Fruit fly (Drosophila melanogaster): ENCODE results near the gene CG11854.
A peak's percentile ranks its signal among the peaks of the same experiment; 100 is the strongest.

Gene CG11854

dm6 chr3R:25258628-25259240 is 16.9 kb downstream of the CG11854 start, which contains the start of gene CG11857 (continued):
- TF ChIP-seq CG3847 (GFP tag; IDR thresholded peaks at IDR 0.05) (peak; percentile 99), dpn (GFP tag; optimal IDR thresholded peaks at IDR 0.05) (peak; percentile 98 to 99), ken (GFP tag; IDR thresholded peaks at IDR 0.05) (peak; percentile 99), eyg (GFP tag; optimal IDR thresholded peaks at IDR 0.05) (peak; percentile 94), sna (GFP tag; IDR thresholded peaks at IDR 0.05; ENCODE audit: partially characterized antibody) (peak; percentile 100), CG11398 (GFP tag; optimal IDR thresholded peaks at IDR 0.05) (peak; percentile 94), mld (GFP tag; IDR thresholded peaks at IDR 0.05; ENCODE audit: partially characterized antibody) (peak; percentile 98), HmgZ (tag; optimal IDR thresholded peaks at IDR 0.05) (peak; percentile 99), CTCF (GFP tag; optimal IDR thresholded peaks at IDR 0.05) (peak; percentile 59), CG10209 (GFP tag; optimal IDR thresholded peaks at IDR 0.05) (peak; percentile 97), pfk (GFP tag; optimal IDR thresholded peaks at IDR 0.05) (peak; percentile 37), HLH4C (GFP tag; IDR thresholded peaks at IDR 0.05; ENCODE audit: partially characterized antibody) (peak; percentile 99), CG7745 (tag; optimal IDR thresholded peaks at IDR 0.05) (peak; percentile 76), bbx (GFP tag; IDR thresholded peaks at IDR 0.05; ENCODE audit: partially characterized antibody) (peak; percentile 98), gem (tag; optimal IDR thresholded peaks at IDR 0.05) (peak; percentile 99), ems (GFP tag; optimal IDR thresholded peaks at IDR 0.05) (peak; percentile 98), abd-A (tag; optimal IDR thresholded peaks at IDR 0.05) (no peak), CG4617 (GFP tag; optimal IDR thresholded peaks at IDR 0.05; ENCODE audit: borderline replicate concordance) (peak; percentile 99), CG11723 (GFP tag; optimal IDR thresholded peaks at IDR 0.05) (peak; percentile 94), CoRest (tag; optimal IDR thresholded peaks at IDR 0.05) (peak; percentile 99), Lpt (GFP tag; optimal IDR thresholded peaks at IDR 0.05) (no peak), Dref (GFP tag; IDR thresholded peaks at IDR 0.05) (peak; percentile 81), org-1 (GFP tag; optimal IDR thresholded peaks at IDR 0.05) (peak; percentile 93), odd (GFP tag; optimal IDR thresholded peaks at IDR 0.05) (peak; percentile 89), ftz-f1 (GFP tag; optimal IDR thresholded peaks at IDR 0.05) (peak; percentile 91), CG18476 (GFP tag; optimal IDR thresholded peaks at IDR 0.05) (peak; percentile 97), sd (tag; optimal IDR thresholded peaks at IDR 0.05) (peak; percentile 90), CG2202 (tag; optimal IDR thresholded peaks at IDR 0.05) (peak; percentile 95), Chrac-16 (GFP tag; optimal IDR thresholded peaks at IDR 0.05) (peak; percentile 99), CG11085 (GFP tag; IDR thresholded peaks at IDR 0.05) (peak; percentile 99), Hr78 (GFP tag; optimal IDR thresholded peaks at IDR 0.05) (no peak), CG14710 (tag; optimal IDR thresholded peaks at IDR 0.05) (peak; percentile 98), HHEX (GFP tag; optimal IDR thresholded peaks at IDR 0.05) (peak; percentile 96), dysf (GFP tag; IDR thresholded peaks at IDR 0.05) (peak; percentile 99), tap (tag; optimal IDR thresholded peaks at IDR 0.05) (peak; percentile 95), unpg (GFP tag; optimal IDR thresholded peaks at IDR 0.05) (peak; percentile 98), en (GFP tag; optimal IDR thresholded peaks at IDR 0.05) (peak; percentile 90), sens-2 (GFP tag; IDR thresholded peaks at IDR 0.05) (peak; percentile 99), Sin3A (optimal IDR thresholded peaks at IDR 0.05) (peak; percentile 47), Tbp (GFP tag; optimal IDR thresholded peaks at IDR 0.05) (no peak), zfh1 (GFP tag; IDR thresholded peaks at IDR 0.05) (peak; percentile 99), CG12942 (GFP tag; optimal IDR thresholded peaks at IDR 0.05) (peak; percentile 98), CG6254 (GFP tag; optimal IDR thresholded peaks at IDR 0.05) (peak; percentile 74), CG11093 (GFP tag; IDR thresholded peaks at IDR 0.05) (peak; percentile 99), fu2 (GFP tag; optimal IDR thresholded peaks at IDR 0.05) (peak; percentile 97), CG10654 (GFP tag; optimal IDR thresholded peaks at IDR 0.05) (peak; percentile 97), CG15073 (GFP tag; optimal IDR thresholded peaks at IDR 0.05) (peak; percentile 80), Hey (tag; optimal IDR thresholded peaks at IDR 0.05) (peak; percentile 87), Sox102F (GFP tag; optimal IDR thresholded peaks at IDR 0.05) (peak; percentile 98), schlank (tag; optimal IDR thresholded peaks at IDR 0.05) (peak; percentile 96)
